Fruit fly (Drosophila melanogaster): ENCODE measurements around the gene CG17633.
A peak's percentile ranks its signal among the peaks of the same experiment; 100 is the strongest.

CG17633 gene

dm6 chr2L:9746236-9747225, 22.3 kb upstream of the CG17633 start, which contains the start of gene Nckx30C:
Gene Nckx30C, minus strand, starts transcription at chr2L:9746495.
- no peak for TF ChIP-seq usp (GFP tag; optimal IDR thresholded peaks at IDR 0.05)
- no peak for TF ChIP-seq Dll (optimal IDR thresholded peaks at IDR 0.05)
- no peak for TF ChIP-seq EcR (GFP tag; optimal IDR thresholded peaks at IDR 0.05)
- TF ChIP-seq psq (optimal IDR thresholded peaks at IDR 0.05), result no peak
- TF ChIP-seq pan (optimal IDR thresholded peaks at IDR 0.05), result no peak
- TF ChIP-seq CG8478 (optimal IDR thresholded peaks at IDR 0.05), result no peak

- no peak for TF ChIP-seq pan (optimal IDR thresholded peaks at IDR 0.05)
- TF ChIP-seq CG8478 (optimal IDR thresholded peaks at IDR 0.05), result no peak
- no peak for TF ChIP-seq usp (GFP tag; optimal IDR thresholded peaks at IDR 0.05)
- no peak for TF ChIP-seq psq (optimal IDR thresholded peaks at IDR 0.05)
- no peak for TF ChIP-seq EcR (GFP tag; optimal IDR thresholded peaks at IDR 0.05)
- TF ChIP-seq Dll (optimal IDR thresholded peaks at IDR 0.05), result no peak
Measured at dm6 chr2L:9749745-9750144, 19.1 kb upstream of the CG17633 start, which contains the start of gene Cyp4e3. Gene Cyp4e3, minus strand, starts transcription at chr2L:9750071.

dm6 chr2L:9753357-9753756, 15.5 kb upstream of the CG17633 start:
- TF ChIP-seq psq (optimal IDR thresholded peaks at IDR 0.05) (no peak), usp (GFP tag; optimal IDR thresholded peaks at IDR 0.05) (no peak), CG8478 (optimal IDR thresholded peaks at IDR 0.05) (no peak), Dll (optimal IDR thresholded peaks at IDR 0.05) (no peak), EcR (GFP tag; optimal IDR thresholded peaks at IDR 0.05) (no peak), pan (optimal IDR thresholded peaks at IDR 0.05) (no peak)

DNA sequence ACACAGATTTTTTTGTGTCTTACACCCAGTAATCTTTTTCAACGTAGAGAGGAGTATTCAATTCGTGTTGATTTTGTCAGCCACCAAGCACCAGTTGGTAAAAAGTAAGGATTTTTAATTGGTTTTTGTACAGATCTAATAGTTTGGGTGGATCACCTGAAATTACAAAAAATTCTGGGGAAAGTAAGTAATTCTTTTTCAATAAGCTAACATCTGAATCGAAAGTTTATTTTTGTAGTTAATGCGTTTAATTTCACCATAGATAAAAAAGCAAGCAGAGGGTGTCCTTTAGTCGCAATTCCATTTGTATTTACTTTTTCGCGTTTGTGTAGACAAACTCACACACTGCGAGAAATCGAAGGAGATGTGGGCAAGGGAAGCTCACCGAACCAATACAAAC, 14.0 kb upstream of the CG17633 start:
- TF ChIP-seq psq (optimal IDR thresholded peaks at IDR 0.05), result no peak
- TF ChIP-seq EcR (GFP tag; optimal IDR thresholded peaks at IDR 0.05), result no peak
- TF ChIP-seq pan (optimal IDR thresholded peaks at IDR 0.05), result no peak
- no peak for TF ChIP-seq usp (GFP tag; optimal IDR thresholded peaks at IDR 0.05)
- TF ChIP-seq Dll (optimal IDR thresholded peaks at IDR 0.05), result no peak
- TF ChIP-seq CG8478 (optimal IDR thresholded peaks at IDR 0.05), result no peak

dm6 chr2L:9757990-9758814, 10.7 kb upstream of the CG17633 start, which contains the start of gene zf30C:
Gene zf30C, plus strand, starts transcription at chr2L:9758342.
- no peak for TF ChIP-seq psq (optimal IDR thresholded peaks at IDR 0.05)

DNA sequence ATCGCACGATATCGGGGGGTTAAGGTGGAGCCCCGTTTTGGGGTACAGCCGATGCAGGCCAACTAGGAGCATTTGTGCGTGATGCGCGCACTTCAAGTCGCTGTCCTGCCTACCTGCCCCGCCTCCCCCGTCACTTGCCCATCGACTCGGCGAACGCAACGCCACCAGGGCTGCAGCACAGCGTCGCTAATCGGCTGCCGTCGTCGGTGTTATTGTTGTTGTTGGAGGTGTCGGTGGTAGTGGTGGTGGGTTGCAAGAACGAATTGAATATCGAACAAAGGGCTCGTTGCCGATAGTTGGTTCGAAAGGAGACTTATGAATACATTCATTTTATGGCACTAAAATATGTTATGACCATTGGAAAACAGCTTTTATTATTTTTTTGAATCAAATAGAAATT, 10.0 kb upstream of the CG17633 start:
- TF ChIP-seq EcR (GFP tag; optimal IDR thresholded peaks at IDR 0.05) (no peak), CG8478 (optimal IDR thresholded peaks at IDR 0.05) (no peak), usp (GFP tag; optimal IDR thresholded peaks at IDR 0.05) (no peak), Dll (optimal IDR thresholded peaks at IDR 0.05) (no peak), psq (optimal IDR thresholded peaks at IDR 0.05) (no peak), pan (optimal IDR thresholded peaks at IDR 0.05) (no peak)

dm6 chr2L:9763212-9763869, 5.5 kb upstream of the CG17633 start, which contains the start of the genes Taf11 and und:
Gene Taf11, minus strand, starts transcription at chr2L:9763262.
Gene und, plus strand, starts transcription at chr2L:9763369.
- TF ChIP-seq usp (GFP tag; optimal IDR thresholded peaks at IDR 0.05), result no peak
- TF ChIP-seq EcR (GFP tag; optimal IDR thresholded peaks at IDR 0.05), result peak in 1 of 2 experiments; percentile 95
- TF ChIP-seq pan (optimal IDR thresholded peaks at IDR 0.05), result no peak

DNA sequence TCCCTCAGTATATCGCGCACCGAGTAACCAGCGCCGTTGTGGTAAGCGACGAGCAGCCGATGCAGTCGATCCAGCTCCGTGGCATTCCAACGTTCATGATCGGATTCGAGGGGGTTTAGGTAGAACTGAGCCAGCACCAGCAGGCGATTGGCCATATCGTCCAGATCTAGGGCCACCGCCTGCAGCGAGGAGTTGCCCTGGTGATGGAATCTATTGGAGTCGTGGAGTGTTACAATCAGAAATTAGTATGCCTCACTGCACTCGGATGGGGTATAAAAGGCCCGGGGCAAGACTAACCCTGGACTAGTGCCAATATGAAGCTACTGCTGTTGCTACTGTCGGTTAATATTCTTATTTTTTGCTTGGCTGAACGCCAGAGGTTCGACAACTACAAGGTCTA, 2.1 kb upstream of the CG17633 start, which contains the start of gene CG4017:
CG4017 (plus strand) TSS at position 301 of the 400 bp plus-strand sequence.
- no peak for TF ChIP-seq EcR (GFP tag; optimal IDR thresholded peaks at IDR 0.05)
- TF ChIP-seq usp (GFP tag; optimal IDR thresholded peaks at IDR 0.05), result no peak
- no peak for TF ChIP-seq psq (optimal IDR thresholded peaks at IDR 0.05)
- TF ChIP-seq Dll (optimal IDR thresholded peaks at IDR 0.05), result no peak
- no peak for TF ChIP-seq CG8478 (optimal IDR thresholded peaks at IDR 0.05)
- no peak for TF ChIP-seq pan (optimal IDR thresholded peaks at IDR 0.05)

dm6 chr2L:9770896-9771295, 2.0 kb downstream of the CG17633 start, which contains the start of gene ppk18:
Gene ppk18, minus strand, starts transcription at chr2L:9770996.
- TF ChIP-seq psq (optimal IDR thresholded peaks at IDR 0.05), result no peak
- TF ChIP-seq CG8478 (optimal IDR thresholded peaks at IDR 0.05), result no peak
- no peak for TF ChIP-seq Dll (optimal IDR thresholded peaks at IDR 0.05)
- no peak for TF ChIP-seq usp (GFP tag; optimal IDR thresholded peaks at IDR 0.05)
- TF ChIP-seq EcR (GFP tag; optimal IDR thresholded peaks at IDR 0.05), result no peak
- no peak for TF ChIP-seq pan (optimal IDR thresholded peaks at IDR 0.05)

dm6 chr2L:9774980-9775628, 6.2 kb downstream of the CG17633 start, which contains the start of the genes ppk11 and ppk16:
Gene ppk11, minus strand, starts transcription at chr2L:9775030.
Gene ppk16, minus strand, starts transcription at chr2L:9775030.
- no peak for TF ChIP-seq CG8478 (optimal IDR thresholded peaks at IDR 0.05)
- no peak for TF ChIP-seq psq (optimal IDR thresholded peaks at IDR 0.05)
- no peak for TF ChIP-seq Dll (optimal IDR thresholded peaks at IDR 0.05)
- TF ChIP-seq pan (optimal IDR thresholded peaks at IDR 0.05), result no peak
- no peak for TF ChIP-seq EcR (GFP tag; optimal IDR thresholded peaks at IDR 0.05)
- no peak for TF ChIP-seq usp (GFP tag; optimal IDR thresholded peaks at IDR 0.05)

dm6 chr2L:9777927-9778326, 9.1 kb downstream of the CG17633 start:
- no peak for TF ChIP-seq Dll (optimal IDR thresholded peaks at IDR 0.05)
- TF ChIP-seq EcR (GFP tag; optimal IDR thresholded peaks at IDR 0.05), result no peak
- no peak for TF ChIP-seq usp (GFP tag; optimal IDR thresholded peaks at IDR 0.05)
- TF ChIP-seq pan (optimal IDR thresholded peaks at IDR 0.05), result no peak
- TF ChIP-seq CG8478 (optimal IDR thresholded peaks at IDR 0.05), result no peak
- TF ChIP-seq psq (optimal IDR thresholded peaks at IDR 0.05), result no peak
